Fruit fly (Drosophila melanogaster) whole organism, prepupa: ENCODE data around the gene mex1.

Experiments
- CG10631 ChIP-seq: fragments of 200-800 bp; sonication (Bioruptor generic); optimal IDR thresholded peaks from 2 replicates; lab custom pipeline; 2016; ENCODE audit warnings: missing biosample characterization, missing genetic modification characterization
- CG6792 ChIP-seq: fragments of 200-800 bp; sonication (Bioruptor generic); optimal IDR thresholded peaks from 3 replicates; lab custom pipeline; 2016; ENCODE audit warnings: missing biosample characterization, missing genetic modification characterization
- CG8319 ChIP-seq: fragments of 200-800 bp; sonication (Bioruptor generic); optimal IDR thresholded peaks from 3 replicates; lab custom pipeline; 2016; ENCODE audit warnings: missing biosample characterization, missing genetic modification characterization
- CG9139 ChIP-seq: fragments of 200-800 bp; sonication (Bioruptor generic); optimal IDR thresholded peaks from 3 replicates; lab custom pipeline; 2017; ENCODE audit warnings: missing biosample characterization, mild to moderate bottlenecking, missing genetic modification characterization
- Ets21C ChIP-seq: fragments of 200-800 bp; sonication (Bioruptor generic); optimal IDR thresholded peaks from 3 replicates; lab custom pipeline; 2016; ENCODE audit warnings: missing biosample characterization, missing genetic modification characterization
- Lpt ChIP-seq: fragments of 200-800 bp; sonication (Bioruptor generic); optimal IDR thresholded peaks from 3 replicates; lab custom pipeline; 2016; ENCODE audit warnings: missing biosample characterization, missing genetic modification characterization
- Sox102F ChIP-seq: fragments of 200-800 bp; sonication (Bioruptor generic); optimal IDR thresholded peaks from 2 replicates; lab custom pipeline; 2016; ENCODE audit warnings: missing biosample characterization, mild to moderate bottlenecking, missing genetic modification characterization
- esn ChIP-seq: fragments of 200-800 bp; sonication (Bioruptor generic); optimal IDR thresholded peaks from 2 replicates; lab custom pipeline; 2016; ENCODE audit warnings: missing biosample characterization, mild to moderate bottlenecking, missing genetic modification characterization, moderate library complexity
- svp ChIP-seq: fragments of 200-800 bp; sonication (Bioruptor generic); peaks from one replicate; lab custom pipeline; 2016; ENCODE audit warnings: missing biosample characterization, missing genetic modification characterization
- vri ChIP-seq: fragments of 200-800 bp; sonication (Bioruptor generic); optimal IDR thresholded peaks from 3 replicates; lab custom pipeline; 2016; ENCODE audit warnings: missing biosample characterization, mild to moderate bottlenecking, missing genetic modification characterization

DNA sequence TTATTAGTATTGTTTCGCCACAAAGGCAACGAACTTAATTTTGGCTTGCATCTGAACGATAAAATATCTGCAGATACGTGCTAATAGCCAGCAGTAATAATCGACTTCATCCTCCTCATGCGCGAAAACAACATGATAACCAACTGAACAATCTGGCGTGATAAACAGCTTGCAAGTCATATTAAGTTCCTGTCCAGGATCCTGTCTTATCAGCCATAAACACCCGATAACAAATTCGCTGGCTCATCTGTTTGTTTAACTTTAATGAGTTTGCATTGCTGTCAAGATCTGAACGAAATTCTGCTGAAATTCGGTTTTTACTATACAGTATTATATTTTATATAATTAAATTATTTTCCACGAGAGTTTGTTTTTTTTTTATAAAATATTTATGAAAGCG is 6.1 kb downstream of the mex1 start:
- TF ChIP-seq Sox102F (GFP tag; lab: Kevin White, UChicago) (no peak), CG8319 (GFP tag; lab: Kevin White, UChicago) (no peak), CG10631 (GFP tag; lab: Kevin White, UChicago) (no peak), CG9139 (GFP tag; lab: Kevin White, UChicago) (no peak), CG6792 (GFP tag; lab: Kevin White, UChicago) (no peak), Lpt (GFP tag; lab: Kevin White, UChicago) (no peak), Ets21C (GFP tag; lab: Kevin White, UChicago) (no peak), esn (no peak), vri (GFP tag; lab: Kevin White, UChicago) (no peak), svp (no peak)
